Fruit fly (Drosophila melanogaster): ENCODE results near the gene CG14314.

The CG14314 gene

dm6 chr3R:18171983-18172967 is 43.7 kb upstream of the CG14314 start (continued):
- TF ChIP-seq CG10565 (GFP tag; optimal IDR thresholded peaks at IDR 0.05) (peak; percentile 73), CG17568 (GFP tag; optimal IDR thresholded peaks at IDR 0.05) (no peak), BEAF-32 (GFP tag; optimal IDR thresholded peaks at IDR 0.05) (no peak), Side (GFP tag; optimal IDR thresholded peaks at IDR 0.05) (peak; percentile 91), CHES-1-like (GFP tag; optimal IDR thresholded peaks at IDR 0.05) (peak; percentile 91), zf30C (GFP tag; optimal IDR thresholded peaks at IDR 0.05) (peak; percentile 95), lmd (GFP tag; IDR thresholded peaks at IDR 0.05) (peak; percentile 94), CG3065 (GFP tag; optimal IDR thresholded peaks at IDR 0.05) (peak; percentile 69), CG17612 (GFP tag; IDR thresholded peaks at IDR 0.05) (peak; percentile 71), CG18599 (GFP tag; optimal IDR thresholded peaks at IDR 0.05) (peak; percentile 95), Adf1 (GFP tag; IDR thresholded peaks at IDR 0.05) (peak; percentile 67), CG13775 (GFP tag; optimal IDR thresholded peaks at IDR 0.05) (peak; percentile 94), CG32767 (GFP tag; IDR thresholded peaks at IDR 0.05) (peak; percentile 82), run (tag; optimal IDR thresholded peaks at IDR 0.05) (peak; percentile 88), CG8924 (tag; optimal IDR thresholded peaks at IDR 0.05) (peak; percentile 97), CG10979 (tag; optimal IDR thresholded peaks at IDR 0.05) (peak; percentile 94), aop (GFP tag; IDR thresholded peaks at IDR 0.05) (peak; percentile 15; the same call in 1 of the 2 replicates), z (GFP tag; IDR thresholded peaks at IDR 0.05) (0 out of 3 replicates have a peak, but pooled peaks have one; percentile 7), CG1603 (tag; optimal IDR thresholded peaks at IDR 0.05) (no peak), Ada2b (GFP tag; IDR thresholded peaks at IDR 0.05) (peak; percentile 84), CG10321 (GFP tag; IDR thresholded peaks at IDR 0.05) (peak; percentile 54; the same call in 1 of the 2 replicates), sug (tag; optimal IDR thresholded peaks at IDR 0.05) (peak; percentile 89), CG1792 (GFP tag; optimal IDR thresholded peaks at IDR 0.05) (peak; percentile 83), sd (tag; optimal IDR thresholded peaks at IDR 0.05) (peak; percentile 94), CG33557 (GFP tag; optimal IDR thresholded peaks at IDR 0.05) (peak; percentile 86), wor (GFP tag; IDR thresholded peaks at IDR 0.05) (peak; percentile 92), row (GFP tag; IDR thresholded peaks at IDR 0.05) (peak; percentile 95), Blimp-1 (GFP tag; optimal IDR thresholded peaks at IDR 0.05) (peak; percentile 91), lab (GFP tag; optimal IDR thresholded peaks at IDR 0.05) (peak; percentile 95), jumu (GFP tag; optimal IDR thresholded peaks at IDR 0.05) (peak; percentile 84), CG6689 (GFP tag; IDR thresholded peaks at IDR 0.05) (peak; percentile 92), CG12071 (GFP tag; optimal IDR thresholded peaks at IDR 0.05) (peak; percentile 84), corto (GFP tag; optimal IDR thresholded peaks at IDR 0.05) (peak; percentile 36), CG5953 (GFP tag; IDR thresholded peaks at IDR 0.05) (peak; percentile 87), Dll (GFP tag; IDR thresholded peaks at IDR 0.05; ENCODE audit: partially characterized antibody) (no peak; the same call in 2 of the 4 replicates), CG13424 (tag; optimal IDR thresholded peaks at IDR 0.05) (peak; percentile 98), hb (GFP tag; IDR thresholded peaks at IDR 0.05; ENCODE audit: partially characterized antibody) (no peak), Doc3 (GFP tag; IDR thresholded peaks at IDR 0.05; ENCODE audit: partially characterized antibody) (peak; percentile 38; the same call in 1 of the 3 replicates), CG6272 (GFP tag; IDR thresholded peaks at IDR 0.05) (peak; percentile 83), esg (GFP tag; conservative IDR thresholded peaks at IDR 0.05) (peak; percentile 86), Atf3 (GFP tag; optimal IDR thresholded peaks at IDR 0.05) (peak; percentile 88), CG7987 (GFP tag; optimal IDR thresholded peaks at IDR 0.05) (peak; percentile 65), CG12155 (GFP tag; optimal IDR thresholded peaks at IDR 0.05) (peak; percentile 88), CG15479 (GFP tag; optimal IDR thresholded peaks at IDR 0.05) (peak; percentile 45), NC2β (GFP tag; optimal IDR thresholded peaks at IDR 0.05) (peak; percentile 88), otp (GFP tag; IDR thresholded peaks at IDR 0.05) (peak; percentile 65; the same call in 2 of the 3 replicates), CG42726 (GFP tag; IDR thresholded peaks at IDR 0.05; ENCODE audit: partially characterized antibody) (no peak)

Measured in whole organism, embryonic.